Worm (Caenorhabditis elegans): Measurements from ENCODE around the gene fbxa-77.

DNA sequence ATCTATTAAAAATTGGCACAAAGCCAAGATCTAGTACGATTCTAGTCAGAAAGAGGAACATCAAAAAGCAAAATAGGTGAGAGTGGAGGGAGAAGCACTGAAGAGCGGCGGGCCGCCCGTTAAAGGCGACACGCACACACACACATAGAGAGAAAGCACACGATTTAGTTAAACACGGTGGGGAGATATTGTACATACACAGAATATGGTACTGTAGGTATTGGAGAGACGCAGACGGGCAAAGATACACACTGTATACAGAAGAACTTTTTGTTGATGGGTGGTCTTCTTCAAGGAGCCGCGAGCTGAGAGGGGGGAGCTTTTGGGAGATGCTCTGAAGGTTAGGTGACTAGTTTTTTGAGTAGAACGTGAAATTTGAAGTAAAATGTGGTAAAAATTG is 23.0 kb upstream of the fbxa-77 start:
- TF ChIP-seq ama-1 (optimal IDR thresholded peaks at IDR 0.05) (no peak), scrt-1 (GFP tag; IDR thresholded peaks at IDR 0.05) (no peak), hmbx-1 (tag; optimal IDR thresholded peaks at IDR 0.05) (no peak), F13C5.2 (tag; optimal IDR thresholded peaks at IDR 0.05) (no peak), tbx-37 (GFP tag; conservative IDR thresholded peaks at IDR 0.05) (no peak), hmg-4 (GFP tag; optimal IDR thresholded peaks at IDR 0.05) (no peak), flt-1 (GFP tag; IDR thresholded peaks at IDR 0.05) (no peak), ceh-13 (GFP tag; optimal IDR thresholded peaks at IDR 0.05) (no peak), pes-1 (GFP tag; IDR thresholded peaks at IDR 0.05) (no peak), ets-7 (tag; optimal IDR thresholded peaks at IDR 0.05) (no peak), tbx-11 (GFP tag; IDR thresholded peaks at IDR 0.05) (no peak), aly-1 (tag; optimal IDR thresholded peaks at IDR 0.05) (no peak), ceh-36 (tag; optimal IDR thresholded peaks at IDR 0.05) (no peak), hnd-1 (tag; optimal IDR thresholded peaks at IDR 0.05) (no peak)
